Fruit fly (Drosophila melanogaster) whole organism: ENCODE data around the gene pck.

Experiments
- CG8478 ChIP-seq: fragments of >200 bp; optimal IDR thresholded peaks from 2 replicates; lab custom pipeline; 2018; ENCODE audit warnings: inconsistent platforms
- Dll ChIP-seq: fragments of >200 bp; optimal IDR thresholded peaks from 2 replicates; lab custom pipeline; 2017
- EcR ChIP-seq, 2 experiments: fragments of >200 bp; optimal IDR thresholded peaks; 2 replicates each; lab custom pipeline; 2017; ENCODE audit warnings: missing biosample characterization in 2 of 2, missing genetic modification characterization in 2 of 2, missing genetic modification reagents in 2 of 2
- pan ChIP-seq: fragments of >200 bp; optimal IDR thresholded peaks from 2 replicates; lab custom pipeline; 2017
- psq ChIP-seq: fragments of >200 bp; optimal IDR thresholded peaks from 2 replicates; lab custom pipeline; 2017
- usp ChIP-seq: fragments of >200 bp; optimal IDR thresholded peaks from 2 replicates; lab custom pipeline; 2017; ENCODE audit warnings: missing biosample characterization, missing genetic modification characterization, mixed read lengths

Gene pck

dm6 chrX:1470562-1470961 lies at the start of gene pck:
Gene pck (plus strand): TSS chrX:1470666.
- TF ChIP-seq EcR (GFP tag; optimal IDR thresholded peaks at IDR 0.05; lab: Kevin White, UChicago) (no peak), CG8478 (lab: Kevin White, UChicago) (no peak), usp (GFP tag; lab: Kevin White, UChicago) (no peak), Dll (lab: Kevin White, UChicago) (no peak), psq (lab: Kevin White, UChicago) (no peak), pan (no peak)

DNA sequence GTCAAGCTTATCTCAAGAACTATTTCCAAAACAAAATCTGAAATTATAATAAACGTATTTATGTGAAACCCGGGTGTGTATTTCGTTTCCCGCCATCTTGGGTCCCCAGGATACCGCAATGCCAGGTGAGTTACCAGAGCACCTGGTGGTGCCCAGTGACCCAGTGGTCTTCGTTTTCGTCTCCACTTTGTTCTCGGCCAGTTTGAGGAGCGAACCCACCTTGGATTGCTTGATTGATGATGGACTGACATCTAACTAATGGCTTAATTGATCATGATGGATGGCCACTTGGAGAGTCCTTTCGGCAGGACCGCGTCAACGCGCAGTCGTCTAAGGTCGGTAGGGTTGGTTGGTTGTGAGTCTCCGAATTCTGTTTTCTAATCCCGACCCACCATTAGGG lies 18.3 kb upstream of the pck start, which contains the start of gene Gr2a:
Gr2a (plus strand) TSS at position 301 of the 400 bp plus-strand sequence.
- TF ChIP-seq psq (lab: Kevin White, UChicago) (no peak), usp (GFP tag; lab: Kevin White, UChicago) (no peak), Dll (lab: Kevin White, UChicago) (no peak), CG8478 (lab: Kevin White, UChicago) (no peak), pan (no peak), EcR (GFP tag; optimal IDR thresholded peaks at IDR 0.05; lab: Kevin White, UChicago) (no peak)

DNA sequence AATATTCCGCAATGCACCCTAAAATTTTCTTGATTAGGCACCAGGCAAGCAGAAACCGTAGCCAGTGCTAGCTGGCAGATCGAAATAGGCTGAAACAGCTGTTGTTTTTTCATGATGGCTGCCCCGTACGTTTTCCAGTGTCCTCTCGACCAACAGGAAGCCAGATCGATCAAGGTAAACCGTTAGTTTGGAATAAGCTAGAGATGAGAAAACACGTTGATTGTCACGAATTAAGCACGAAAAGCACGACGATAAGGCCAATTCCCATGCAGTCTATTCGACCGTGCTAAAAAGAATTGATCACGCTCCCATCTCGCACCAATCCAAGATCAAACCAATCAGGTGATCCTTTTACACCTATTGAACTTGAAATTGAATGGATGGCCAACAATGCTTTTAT lies 15.6 kb upstream of the pck start:
- no peak for TF ChIP-seq CG8478 (lab: Kevin White, UChicago)
- no peak for TF ChIP-seq psq (lab: Kevin White, UChicago)
- no peak for TF ChIP-seq Dll (lab: Kevin White, UChicago)
- TF ChIP-seq EcR (GFP tag; optimal IDR thresholded peaks at IDR 0.05; lab: Kevin White, UChicago) = no peak
- TF ChIP-seq pan = no peak

dm6 chrX:1456954-1457353 lies 13.5 kb upstream of the pck start, which contains the start of gene CG14785:
Gene CG14785 (minus strand): TSS chrX:1457054.
- TF ChIP-seq EcR (GFP tag; optimal IDR thresholded peaks at IDR 0.05; lab: Kevin White, UChicago) (no peak), psq (lab: Kevin White, UChicago) (no peak), CG8478 (lab: Kevin White, UChicago) (no peak)

dm6 chrX:1460278-1460872 lies 10.1 kb upstream of the pck start, which contains the start of gene Lrpprc2:
Gene Lrpprc2 (minus strand): TSS chrX:1460617.
- TF ChIP-seq pan = no peak
- TF ChIP-seq EcR (GFP tag; optimal IDR thresholded peaks at IDR 0.05; lab: Kevin White, UChicago) = no peak
- TF ChIP-seq psq (lab: Kevin White, UChicago) = no peak
- TF ChIP-seq CG8478 (lab: Kevin White, UChicago) = no peak
- TF ChIP-seq Dll (lab: Kevin White, UChicago) = no peak

dm6 chrX:1461544-1461943 lies 8.9 kb upstream of the pck start, which contains the start of gene CG14787:
Gene CG14787 (minus strand): TSS chrX:1461676.
- TF ChIP-seq EcR (GFP tag; optimal IDR thresholded peaks at IDR 0.05; lab: Kevin White, UChicago) (no peak), Dll (lab: Kevin White, UChicago) (no peak), usp (GFP tag; lab: Kevin White, UChicago) (no peak)

dm6 chrX:1464033-1464432 lies 6.4 kb upstream of the pck start, which contains the start of gene Ns3:
Gene Ns3 (minus strand): TSS chrX:1464220.
- TF ChIP-seq usp (GFP tag; lab: Kevin White, UChicago) (no peak), CG8478 (lab: Kevin White, UChicago) (no peak), pan (no peak), EcR (GFP tag; optimal IDR thresholded peaks at IDR 0.05; lab: Kevin White, UChicago) (no peak), Dll (lab: Kevin White, UChicago) (no peak), psq (lab: Kevin White, UChicago) (no peak)

dm6 chrX:1465707-1466504 lies 4.6 kb upstream of the pck start, which contains the start of the genes O-fut2 and CG14777:
Gene O-fut2 (minus strand): TSS chrX:1465996.
Gene CG14777 (plus strand): TSS chrX:1466134.
- no peak for TF ChIP-seq CG8478 (lab: Kevin White, UChicago)
- TF ChIP-seq psq (lab: Kevin White, UChicago) = no peak
- no peak for TF ChIP-seq Dll (lab: Kevin White, UChicago)
- no peak for TF ChIP-seq pan

DNA sequence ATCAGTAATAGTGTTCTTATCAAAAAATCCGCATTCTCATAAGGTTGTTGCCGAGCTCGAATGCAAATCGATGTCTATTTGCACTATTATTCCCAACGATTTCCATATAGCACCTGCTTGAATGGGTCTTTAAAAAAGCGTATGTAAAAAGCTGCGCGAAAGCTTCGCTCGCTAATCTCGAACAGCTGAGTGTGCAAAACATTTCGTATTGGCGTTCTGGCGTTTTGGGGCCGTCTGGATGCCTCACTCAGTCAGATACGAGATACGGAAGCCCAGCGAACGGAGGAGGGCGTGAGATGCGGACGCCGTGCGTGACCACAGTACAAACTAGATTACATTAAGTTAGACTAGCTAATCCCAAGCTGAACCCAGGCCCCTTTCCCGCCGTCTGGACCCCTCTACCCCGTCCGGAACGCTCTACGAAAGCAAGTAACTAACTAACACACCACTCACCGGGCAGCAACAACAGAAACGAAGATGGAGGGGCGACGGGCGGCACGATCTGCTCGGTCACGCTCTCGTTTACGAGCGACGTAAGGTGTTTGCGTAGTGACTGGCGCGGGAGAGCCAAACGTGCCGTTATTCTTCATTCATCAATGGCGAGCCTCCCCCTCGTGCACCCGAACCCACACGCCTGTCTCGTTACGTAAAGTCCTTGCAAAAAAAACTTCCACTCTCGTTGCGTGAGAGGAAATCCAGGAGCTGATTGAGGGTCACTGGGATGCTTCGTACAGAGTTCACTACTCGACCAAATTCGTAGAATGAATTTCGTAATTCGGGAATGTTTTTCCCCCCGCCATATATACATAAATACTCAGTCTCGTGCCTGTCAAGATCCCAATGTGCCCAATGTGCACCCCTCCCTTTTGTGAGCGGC lies 3.7 kb upstream of the pck start:
- TF ChIP-seq Dll (lab: Kevin White, UChicago) (peak; percentile 53), psq (lab: Kevin White, UChicago) (no peak), EcR (GFP tag; optimal IDR thresholded peaks at IDR 0.05; lab: Kevin White, UChicago) (no peak), usp (GFP tag; lab: Kevin White, UChicago) (no peak), CG8478 (lab: Kevin White, UChicago) (no peak), pan (no peak)

DNA sequence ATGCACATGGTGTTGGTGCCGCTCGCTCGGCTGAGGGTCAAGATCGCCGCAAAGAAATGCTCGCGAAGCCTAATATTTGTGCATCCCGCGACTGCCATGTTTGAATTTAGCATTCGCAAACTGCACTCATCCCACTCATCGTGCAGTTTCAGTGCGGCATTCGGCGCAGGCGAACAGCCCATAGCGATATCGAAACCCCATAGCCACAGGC lies 3.2 kb upstream of the pck start, which contains the start of gene CG14778:
CG14778 (plus strand) TSS at position 112 of the 211 bp plus-strand sequence.
- TF ChIP-seq usp (GFP tag; lab: Kevin White, UChicago) = no peak
- no peak for TF ChIP-seq CG8478 (lab: Kevin White, UChicago)
- TF ChIP-seq Dll (lab: Kevin White, UChicago) = no peak

DNA sequence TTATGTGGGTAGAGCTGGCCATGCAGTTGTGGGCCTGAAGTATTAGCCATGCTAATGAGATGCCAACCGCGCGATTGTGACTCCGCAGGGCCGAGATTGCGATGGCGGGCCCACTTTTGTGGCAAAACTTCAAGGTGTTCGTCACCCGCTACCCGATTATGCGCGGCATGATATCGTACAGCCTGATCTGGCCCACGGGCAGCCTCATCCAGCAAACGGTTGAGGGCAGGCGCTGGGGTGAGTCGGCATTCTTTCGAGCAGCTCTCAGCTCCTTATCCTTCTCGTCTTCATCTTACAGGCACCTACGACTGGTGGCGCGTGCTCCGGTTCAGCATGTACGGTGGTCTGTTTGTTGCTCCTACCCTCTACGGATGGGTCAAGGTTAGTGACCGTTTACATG lies 749 bp upstream of the pck start, which contains the start of gene CG32808:
CG32808 (minus strand) TSS at position 101 of the 400 bp plus-strand sequence.
- no peak for TF ChIP-seq Dll (lab: Kevin White, UChicago)
- TF ChIP-seq pan = no peak
- no peak for TF ChIP-seq EcR (GFP tag; optimal IDR thresholded peaks at IDR 0.05; lab: Kevin White, UChicago)
- no peak for TF ChIP-seq usp (GFP tag; lab: Kevin White, UChicago)
- TF ChIP-seq psq (lab: Kevin White, UChicago) = no peak
- TF ChIP-seq CG8478 (lab: Kevin White, UChicago) = no peak
